Worm (Caenorhabditis elegans): Measurements from ENCODE around the gene sre-29.

- no peak for TF ChIP-seq ama-1 (optimal IDR thresholded peaks at IDR 0.05)
- no peak for TF ChIP-seq ceh-36 (tag; optimal IDR thresholded peaks at IDR 0.05)
- no peak for TF ChIP-seq hnd-1 (tag; optimal IDR thresholded peaks at IDR 0.05)
- no peak for TF ChIP-seq aly-1 (tag; optimal IDR thresholded peaks at IDR 0.05)
- no peak for TF ChIP-seq ceh-13 (GFP tag; optimal IDR thresholded peaks at IDR 0.05)
- TF ChIP-seq hmbx-1 (tag; optimal IDR thresholded peaks at IDR 0.05), result no peak
- TF ChIP-seq tbx-37 (GFP tag; conservative IDR thresholded peaks at IDR 0.05), result no peak
- TF ChIP-seq flt-1 (GFP tag; IDR thresholded peaks at IDR 0.05), result no peak
- no peak for TF ChIP-seq scrt-1 (GFP tag; IDR thresholded peaks at IDR 0.05)
- no peak for TF ChIP-seq hmg-4 (GFP tag; optimal IDR thresholded peaks at IDR 0.05)
These were observed 18.8 kb downstream of the sre-29 start, which contains the start of gene btb-14 for ce11 chrII:12382625-12383562.
